Fruit fly (Drosophila melanogaster): Measurements from ENCODE around the gene wupA.

wupA gene

dm6 chrX:18083528-18084365 lies 33.0 kb downstream of the wupA start:
- no peak for TF ChIP-seq noc (tag; optimal IDR thresholded peaks at IDR 0.05)

DNA sequence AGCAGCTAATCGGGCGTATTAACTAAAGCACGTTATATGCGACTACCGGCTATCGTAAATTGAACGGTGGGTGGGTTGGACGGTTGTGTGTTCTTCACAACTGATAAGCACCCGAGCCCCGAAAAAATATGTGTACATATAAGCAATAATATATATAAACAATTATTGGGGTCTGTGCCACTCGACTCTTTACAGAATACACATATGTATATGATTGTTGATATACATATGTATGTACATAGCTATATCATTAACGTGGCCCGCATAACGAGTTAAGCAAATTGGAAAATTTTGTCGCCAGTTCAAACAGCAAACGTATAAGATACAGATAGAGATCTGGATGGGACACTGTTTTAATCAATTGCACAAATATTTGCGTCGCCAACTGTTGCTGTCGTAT lies 34.0 kb downstream of the wupA start:
- no peak for TF ChIP-seq noc (tag; optimal IDR thresholded peaks at IDR 0.05)

- no peak for TF ChIP-seq noc (tag; optimal IDR thresholded peaks at IDR 0.05)
Measured at dm6 chrX:18064183-18064582, 52.5 kb downstream of the wupA start, which contains the start of gene Dhc16F. Gene Dhc16F, plus strand, starts transcription at chrX:18064483.

dm6 chrX:18063144-18063772 lies 53.5 kb downstream of the wupA start, which contains the start of gene Sh:
Gene Sh, minus strand, starts transcription at chrX:18063247.
- no peak for TF ChIP-seq noc (tag; optimal IDR thresholded peaks at IDR 0.05)

DNA sequence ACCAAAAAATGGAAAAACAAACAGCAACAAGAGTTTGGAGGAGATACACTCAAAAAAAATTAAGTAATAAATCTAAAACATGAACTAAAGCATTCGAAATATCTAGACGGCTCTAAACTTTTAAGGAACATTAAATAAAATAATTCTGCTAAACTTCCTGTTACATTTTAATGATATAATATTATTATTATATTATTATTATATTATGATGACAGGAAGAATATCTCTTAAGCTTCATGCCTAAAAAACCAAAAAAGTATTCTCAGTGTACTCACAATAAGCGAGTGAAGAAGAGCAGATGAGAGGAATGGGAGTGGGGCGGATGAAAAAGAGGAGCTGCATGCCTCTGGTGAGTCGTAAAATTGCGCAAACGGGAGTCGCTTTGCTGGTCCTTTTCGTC lies 58.6 kb downstream of the wupA start:
- TF ChIP-seq noc (tag; optimal IDR thresholded peaks at IDR 0.05): no peak

DNA sequence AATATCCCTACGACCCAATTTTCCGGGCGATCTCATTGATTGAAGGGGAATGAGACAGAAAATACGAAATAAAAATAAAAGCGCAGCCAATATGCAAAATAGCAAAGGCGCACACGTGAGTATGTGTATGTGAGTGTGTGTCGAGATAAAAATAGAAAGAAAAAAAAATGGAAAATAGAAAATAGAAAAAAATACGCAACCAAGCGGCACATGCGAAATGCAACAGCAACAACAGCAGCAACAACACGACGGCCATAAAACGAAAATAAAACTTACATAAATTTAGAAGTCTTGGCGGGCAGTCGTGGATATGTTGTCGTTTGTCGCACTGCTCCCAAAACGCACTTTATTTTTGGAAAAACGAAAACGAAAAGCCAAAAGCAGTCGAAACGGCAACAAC lies 59.5 kb downstream of the wupA start:
- no peak for TF ChIP-seq noc (tag; optimal IDR thresholded peaks at IDR 0.05)

All from whole organism, larva.